Fruit fly (Drosophila melanogaster) whole organism: ENCODE measurements around the gene wts.

Experiments used
- psq ChIP-seq: fragments of >200 bp; optimal IDR thresholded peaks from 2 replicates; lab custom pipeline; 2017
- usp ChIP-seq: fragments of >200 bp; optimal IDR thresholded peaks from 2 replicates; lab custom pipeline; 2017; ENCODE audit warnings: missing biosample characterization, missing genetic modification characterization, mixed read lengths

- no peak for TF ChIP-seq usp (GFP tag; lab: Kevin White, UChicago)
- no peak for TF ChIP-seq psq
These were observed 38.9 kb downstream of the wts start for dm6 chr3R:30767556-30767955.
